Worm (Caenorhabditis elegans) whole organism, mixed stage, embryonic: ENCODE results near the gene gex-3.

Experiments
- ces-1 ChIP-seq: fragments of 150-350 bp; optimal IDR thresholded peaks from 2 replicates; lab custom pipeline; 2014; ENCODE audit warnings: missing biosample characterization, missing genetic modification reagents, missing genetic modification characterization
- nhr-28 ChIP-seq: fragments of 150-350 bp; optimal IDR thresholded peaks from 2 replicates; lab custom pipeline; 2014; ENCODE audit warnings: missing biosample characterization, missing genetic modification characterization
- snpc-4 ChIP-seq: fragments of 150-350 bp; optimal IDR thresholded peaks from 2 replicates; lab custom pipeline; 2014; ENCODE audit warnings: missing biosample characterization, missing genetic modification characterization
- unc-62 ChIP-seq: fragments of 150-350 bp; optimal IDR thresholded peaks from 2 replicates; lab custom pipeline; 2014; ENCODE audit warnings: missing biosample characterization, missing genetic modification reagents, missing genetic modification characterization

ce11 chrIV:12371340-12371739 is 32.9 kb upstream of the gex-3 start:
- TF ChIP-seq snpc-4 (tag; lab: Kevin White, UChicago), result no peak
- TF ChIP-seq unc-62 (GFP tag; lab: Kevin White, UChicago), result no peak
- TF ChIP-seq ces-1 (GFP tag; lab: Kevin White, UChicago), result no peak
- no peak for TF ChIP-seq nhr-28 (tag; lab: Kevin White, UChicago)
